Worm (Caenorhabditis elegans) whole organism, L4 larva: ENCODE results near the gene T01C8.2.

Source experiments
- ceh-32 ChIP-seq: sonication (generic microtip); optimal IDR thresholded peaks from 2 replicates; lab custom pipeline; 2016; ENCODE audit warnings: mild to moderate bottlenecking, missing genetic modification characterization, missing compliant biosample characterization; ENCODE audit not compliant: poor library complexity
- mdl-1 ChIP-seq, 2 experiments: fragments of 150-350 bp in 1 of 2; sonication (generic microtip) in 1 of 2; optimal IDR thresholded peaks; 2 replicates each; lab custom pipeline; 2014 to 2017; ENCODE audit warnings: missing biosample characterization in 2 of 2, missing genetic modification characterization in 2 of 2
- unc-130 ChIP-seq: sonication (generic microtip); optimal IDR thresholded peaks from 2 replicates; lab custom pipeline; 2016; ENCODE audit warnings: missing genetic modification reagents, missing genetic modification characterization, missing compliant biosample characterization

- no peak for TF ChIP-seq unc-130 (GFP tag; lab: Kevin White, UChicago)
- TF ChIP-seq mdl-1 (tag; optimal IDR thresholded peaks at IDR 0.05; lab: Kevin White, UChicago): peak in 1 of 2 experiments; percentile 62
- no peak for TF ChIP-seq ceh-32 (tag; lab: Kevin White, UChicago)
Observed at ce11 chrX:16793470-16793869, 7.2 kb downstream of the T01C8.2 start.
